Worm (Caenorhabditis elegans): ENCODE measurements around the gene gst-44.

gst-44 gene

ce11 chrV:16351757-16352156 lies 38.9 kb upstream of the gst-44 start:
- no peak for TF ChIP-seq nhr-23 (tag; optimal IDR thresholded peaks at IDR 0.05)
- TF ChIP-seq snpc-4 (tag; optimal IDR thresholded peaks at IDR 0.05) = peak; percentile 88

ce11 chrV:16352282-16352681 lies 38.4 kb upstream of the gst-44 start:
- TF ChIP-seq gmeb-1 (tag; optimal IDR thresholded peaks at IDR 0.05) (peak; percentile 2), skn-1 (tag; optimal IDR thresholded peaks at IDR 0.05) (peak; percentile 34), C34F6.9 (tag; optimal IDR thresholded peaks at IDR 0.05) (peak; percentile 59), F13H6.1 (tag; optimal IDR thresholded peaks at IDR 0.05) (peak; percentile 56), unc-55 (GFP tag; optimal IDR thresholded peaks at IDR 0.05) (peak; percentile 45), nhr-129 (tag; optimal IDR thresholded peaks at IDR 0.05) (peak; percentile 68), crh-2 (tag; optimal IDR thresholded peaks at IDR 0.05) (no peak), mdl-1 (tag; optimal IDR thresholded peaks at IDR 0.05) (peak in 1 of 2 experiments; percentile 64), snpc-4 (tag; optimal IDR thresholded peaks at IDR 0.05) (peak; percentile 57), sma-9 (GFP tag; optimal IDR thresholded peaks at IDR 0.05) (peak; percentile 70), sma-9 (tag; optimal IDR thresholded peaks at IDR 0.05) (no peak), lsy-2 (tag; optimal IDR thresholded peaks at IDR 0.05) (peak in 1 of 2 experiments; percentile 55), nhr-12 (tag; optimal IDR thresholded peaks at IDR 0.05) (no peak), sma-3 (GFP tag; optimal IDR thresholded peaks at IDR 0.05) (no peak)

- TF ChIP-seq sem-4 (tag; optimal IDR thresholded peaks at IDR 0.05) (no peak), nhr-129 (tag; optimal IDR thresholded peaks at IDR 0.05) (peak; percentile 3), unc-39 (tag; optimal IDR thresholded peaks at IDR 0.05) (no peak)
Observed at ce11 chrV:16354675-16355074, 36.0 kb upstream of the gst-44 start.

ce11 chrV:16355941-16356340 lies 34.8 kb upstream of the gst-44 start:
- TF ChIP-seq lin-11 (tag; optimal IDR thresholded peaks at IDR 0.05) (peak; percentile 92), ceh-16 (tag; optimal IDR thresholded peaks at IDR 0.05) (peak; percentile 67), ztf-4 (tag; optimal IDR thresholded peaks at IDR 0.05) (peak; percentile 57), lin-13 (GFP tag; optimal IDR thresholded peaks at IDR 0.05) (peak; percentile 79), Y55F3AM.14 (GFP tag; optimal IDR thresholded peaks at IDR 0.05) (peak; percentile 89), blmp-1 (tag; optimal IDR thresholded peaks at IDR 0.05; ENCODE audit: insufficient read depth) (peak; percentile 79), nhr-11 (tag; optimal IDR thresholded peaks at IDR 0.05) (no peak), nhr-25 (tag; optimal IDR thresholded peaks at IDR 0.05) (peak; percentile 81), mbf-1 (tag; optimal IDR thresholded peaks at IDR 0.05) (no peak), snpc-4 (tag; optimal IDR thresholded peaks at IDR 0.05) (peak; percentile 80), F13H6.1 (tag; optimal IDR thresholded peaks at IDR 0.05) (peak; percentile 93), fos-1 (tag; optimal IDR thresholded peaks at IDR 0.05) (peak; percentile 87), sma-9 (GFP tag; optimal IDR thresholded peaks at IDR 0.05) (peak; percentile 92), sma-9 (tag; optimal IDR thresholded peaks at IDR 0.05) (no peak), peb-1 (tag; optimal IDR thresholded peaks at IDR 0.05) (no peak), sma-3 (GFP tag; optimal IDR thresholded peaks at IDR 0.05) (peak; percentile 87), nhr-6 (tag; optimal IDR thresholded peaks at IDR 0.05) (peak; percentile 74), gmeb-1 (tag; optimal IDR thresholded peaks at IDR 0.05) (peak; percentile 76), crh-2 (tag; optimal IDR thresholded peaks at IDR 0.05) (peak; percentile 93), dmd-4 (tag; optimal IDR thresholded peaks at IDR 0.05) (no peak), lin-39 (tag; optimal IDR thresholded peaks at IDR 0.05) (no peak), elt-1 (tag; optimal IDR thresholded peaks at IDR 0.05) (no peak), ztf-11 (tag; optimal IDR thresholded peaks at IDR 0.05) (no peak), zag-1 (tag; optimal IDR thresholded peaks at IDR 0.05) (peak; percentile 80), lsy-2 (tag; optimal IDR thresholded peaks at IDR 0.05) (peak; percentile 57 to 88), alr-1 (tag; optimal IDR thresholded peaks at IDR 0.05) (no peak), ama-1 (optimal IDR thresholded peaks at IDR 0.05) (peak; percentile 54), nhr-10 (tag; optimal IDR thresholded peaks at IDR 0.05) (no peak), mab-5 (tag; optimal IDR thresholded peaks at IDR 0.05) (peak; percentile 1), nhr-129 (tag; optimal IDR thresholded peaks at IDR 0.05) (peak; percentile 94), sem-4 (tag; optimal IDR thresholded peaks at IDR 0.05) (peak; percentile 75), C34F6.9 (tag; optimal IDR thresholded peaks at IDR 0.05) (peak; percentile 95), nhr-77 (tag; optimal IDR thresholded peaks at IDR 0.05) (no peak), nhr-21 (tag; optimal IDR thresholded peaks at IDR 0.05) (peak; percentile 89), egl-27 (tag; optimal IDR thresholded peaks at IDR 0.05) (peak; percentile 80), unc-55 (GFP tag; optimal IDR thresholded peaks at IDR 0.05) (peak; percentile 78), ZK546.5 (tag; optimal IDR thresholded peaks at IDR 0.05) (peak; percentile 30), mdl-1 (tag; optimal IDR thresholded peaks at IDR 0.05) (peak; percentile 85 to 87)
